Worm (Caenorhabditis elegans): ENCODE measurements around the gene F21F8.5.

DNA sequence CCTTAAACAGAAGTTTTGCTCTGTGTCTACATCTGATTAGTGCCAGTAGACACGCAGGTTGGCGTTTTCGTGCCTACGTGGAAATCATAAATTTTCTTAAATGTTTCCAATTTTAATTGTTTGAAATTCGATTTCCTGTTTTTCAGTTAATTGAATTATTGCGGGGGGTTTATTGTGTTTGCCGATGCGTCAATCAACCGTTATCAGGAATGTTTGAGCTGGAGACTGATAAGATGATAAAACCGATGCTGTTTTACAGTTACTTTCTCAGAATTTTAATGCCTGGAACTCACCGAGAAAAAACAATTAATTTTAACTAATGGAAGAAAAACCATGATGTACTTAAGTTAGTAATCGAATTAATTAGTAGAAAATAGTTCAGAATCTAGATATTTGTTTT, 49.0 kb downstream of the F21F8.5 start:
- TF ChIP-seq W03F9.2 (tag; optimal IDR thresholded peaks at IDR 0.05) (no peak), dao-5 (tag; optimal IDR thresholded peaks at IDR 0.05) (no peak), him-1 (tag; optimal IDR thresholded peaks at IDR 0.05) (no peak)
